Fruit fly (Drosophila melanogaster): ENCODE measurements around the gene Nsf2.
A peak's percentile ranks its signal among the peaks of the same experiment; 100 is the strongest.

Nsf2 gene

DNA sequence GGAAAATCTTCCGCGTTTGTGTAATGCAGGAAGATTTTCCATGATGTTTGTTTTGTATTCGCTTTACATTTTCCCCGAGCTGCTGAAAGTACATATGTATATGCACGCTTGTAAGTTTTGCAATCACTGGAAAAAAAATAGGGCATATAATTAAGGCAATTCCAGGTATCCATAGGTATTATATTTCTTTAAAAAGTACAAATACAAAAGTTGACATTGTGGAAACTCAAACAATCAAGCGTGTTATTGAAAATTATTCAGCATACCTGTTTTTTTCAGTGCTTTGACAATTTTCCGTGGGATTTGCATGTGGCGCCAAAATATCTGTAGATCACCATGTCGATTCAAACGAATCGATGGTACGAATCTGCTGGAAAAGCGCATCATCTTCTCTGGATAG is 6.7 kb downstream of the Nsf2 start:
- TF ChIP-seq CG8478 (optimal IDR thresholded peaks at IDR 0.05), result no peak
- TF ChIP-seq EcR (GFP tag; optimal IDR thresholded peaks at IDR 0.05), result no peak
- TF ChIP-seq usp (GFP tag; optimal IDR thresholded peaks at IDR 0.05), result no peak
- TF ChIP-seq psq (optimal IDR thresholded peaks at IDR 0.05), result no peak
- no peak for TF ChIP-seq Dll (optimal IDR thresholded peaks at IDR 0.05)
- TF ChIP-seq pan (optimal IDR thresholded peaks at IDR 0.05), result no peak

DNA sequence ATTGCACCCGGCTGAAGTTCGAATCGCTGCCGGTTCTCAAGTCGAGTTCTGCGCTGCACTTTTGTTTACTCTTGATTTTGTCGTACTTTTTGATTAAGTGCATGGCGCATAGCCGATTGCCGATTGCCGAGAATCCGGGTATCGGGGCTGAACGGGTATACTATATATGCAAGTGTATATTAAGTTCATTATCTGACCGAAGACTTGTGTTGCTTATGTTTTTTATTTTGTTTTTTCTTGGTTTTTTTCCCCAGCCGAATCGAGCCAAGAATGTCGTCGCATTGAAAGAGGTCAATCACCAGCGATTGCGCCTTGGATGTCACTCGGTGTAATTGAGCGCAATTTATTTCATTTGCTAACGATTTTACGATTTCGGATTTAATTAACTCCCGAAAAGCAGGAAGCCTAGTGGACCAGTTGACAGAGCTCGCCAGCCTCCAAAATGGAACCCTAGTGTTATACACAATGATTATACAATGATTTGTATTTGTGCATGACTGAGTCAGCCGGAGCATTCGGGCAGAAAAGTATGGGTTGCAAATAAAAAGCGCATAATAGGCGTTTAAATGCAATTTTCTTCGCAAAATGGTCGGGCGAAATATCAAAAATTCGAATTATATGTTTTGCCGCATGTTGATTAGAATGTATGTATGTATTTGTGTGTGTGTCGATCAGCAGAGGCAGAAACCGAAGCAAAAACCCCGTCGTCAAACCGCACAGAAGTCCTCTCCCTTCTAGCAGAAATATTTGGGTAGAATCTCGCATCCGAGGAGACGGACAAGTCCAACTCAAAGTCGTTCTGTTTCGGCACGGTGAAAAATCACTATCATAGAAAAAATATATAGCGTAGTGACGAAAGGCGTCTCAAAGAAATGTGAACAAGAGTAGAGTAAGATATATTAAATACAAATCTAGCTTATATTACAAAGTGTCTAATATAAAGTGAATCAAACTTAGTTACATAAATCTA is 9.6 kb downstream of the Nsf2 start, which contains the start of gene Mst87F:
Mst87F (minus strand) TSS at position 56 of the 970 bp plus-strand sequence.
- no peak for TF ChIP-seq pan (optimal IDR thresholded peaks at IDR 0.05)
- peak in 1 of 2 experiments; percentile 4 for TF ChIP-seq EcR (GFP tag; optimal IDR thresholded peaks at IDR 0.05)
- TF ChIP-seq Dll (optimal IDR thresholded peaks at IDR 0.05), result no peak

DNA sequence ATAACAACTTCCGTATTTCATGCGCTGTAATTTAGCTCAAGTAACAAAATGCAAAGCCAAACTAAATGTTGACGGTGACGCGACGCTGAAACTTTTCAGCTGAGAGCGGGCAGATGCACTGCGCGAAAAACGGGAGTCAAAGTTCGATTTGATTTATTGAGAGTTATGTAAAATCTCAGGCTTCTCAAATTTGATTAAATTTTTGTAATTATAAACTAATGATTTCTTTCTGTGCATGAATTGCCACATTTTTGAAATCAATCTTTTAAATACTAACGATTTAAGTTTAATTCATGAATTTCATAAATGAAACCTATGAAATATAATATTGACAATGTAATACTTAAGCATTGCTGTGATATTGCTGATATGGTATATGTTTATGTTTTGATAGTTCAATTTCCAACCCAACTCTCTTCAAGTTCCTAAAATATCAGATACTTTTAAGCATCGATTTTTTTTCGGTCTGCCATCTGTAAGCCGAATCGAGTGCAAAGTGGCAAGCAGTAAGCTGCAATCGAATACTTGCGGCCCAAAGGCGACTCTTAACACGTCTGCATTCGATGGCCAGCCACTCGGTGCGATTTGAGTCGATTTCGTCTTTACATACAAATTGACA is 15.1 kb downstream of the Nsf2 start:
- TF ChIP-seq EcR (GFP tag; optimal IDR thresholded peaks at IDR 0.05) (no peak), psq (optimal IDR thresholded peaks at IDR 0.05) (no peak), CG8478 (optimal IDR thresholded peaks at IDR 0.05) (no peak), Dll (optimal IDR thresholded peaks at IDR 0.05) (no peak), pan (optimal IDR thresholded peaks at IDR 0.05) (no peak), usp (GFP tag; optimal IDR thresholded peaks at IDR 0.05) (no peak)

DNA sequence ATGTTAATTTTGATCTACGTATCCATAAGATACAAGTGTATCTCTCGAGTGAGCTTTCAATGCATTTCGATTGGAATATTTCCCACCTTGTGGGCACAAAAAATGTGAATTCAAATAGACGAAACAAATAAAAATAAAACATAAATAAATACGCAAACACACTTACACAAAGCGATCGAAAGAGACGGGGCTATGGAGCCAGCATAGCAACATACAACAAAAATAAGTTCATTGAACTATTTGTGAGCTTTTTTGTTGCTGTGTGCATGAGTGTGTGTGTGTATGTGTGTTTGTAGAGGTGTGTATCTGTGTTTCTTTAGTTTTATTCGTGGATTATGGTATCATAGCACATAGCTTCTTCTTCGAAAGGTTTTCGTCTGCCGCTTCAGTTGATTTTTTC is 17.3 kb downstream of the Nsf2 start:
- TF ChIP-seq CG8478 (optimal IDR thresholded peaks at IDR 0.05) (no peak), EcR (GFP tag; optimal IDR thresholded peaks at IDR 0.05) (peak in 1 of 2 experiments; percentile 10)

DNA sequence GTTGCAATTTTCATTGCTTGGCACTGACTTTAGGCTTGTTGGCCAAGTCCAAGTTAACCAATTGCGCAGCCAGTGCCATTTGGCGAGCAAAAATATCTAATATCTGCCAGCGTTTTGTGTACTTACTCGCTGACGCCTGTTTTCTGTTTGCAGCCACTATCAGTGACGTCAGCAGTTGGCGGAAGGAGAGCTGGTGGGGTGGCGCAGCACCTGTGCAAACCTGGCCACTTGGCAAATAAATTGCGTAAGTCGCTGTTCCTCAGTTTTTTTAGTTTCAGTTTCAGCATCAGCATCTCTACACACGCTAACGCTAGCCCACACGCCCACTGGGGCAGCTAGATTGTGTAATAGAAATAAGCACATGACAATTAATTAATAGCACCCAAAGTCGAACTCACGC is 18.8 kb downstream of the Nsf2 start:
- no peak for TF ChIP-seq Dll (optimal IDR thresholded peaks at IDR 0.05)
- no peak for TF ChIP-seq pan (optimal IDR thresholded peaks at IDR 0.05)
- TF ChIP-seq usp (GFP tag; optimal IDR thresholded peaks at IDR 0.05), result no peak
- no peak for TF ChIP-seq EcR (GFP tag; optimal IDR thresholded peaks at IDR 0.05)
- no peak for TF ChIP-seq CG8478 (optimal IDR thresholded peaks at IDR 0.05)
- no peak for TF ChIP-seq psq (optimal IDR thresholded peaks at IDR 0.05)

DNA sequence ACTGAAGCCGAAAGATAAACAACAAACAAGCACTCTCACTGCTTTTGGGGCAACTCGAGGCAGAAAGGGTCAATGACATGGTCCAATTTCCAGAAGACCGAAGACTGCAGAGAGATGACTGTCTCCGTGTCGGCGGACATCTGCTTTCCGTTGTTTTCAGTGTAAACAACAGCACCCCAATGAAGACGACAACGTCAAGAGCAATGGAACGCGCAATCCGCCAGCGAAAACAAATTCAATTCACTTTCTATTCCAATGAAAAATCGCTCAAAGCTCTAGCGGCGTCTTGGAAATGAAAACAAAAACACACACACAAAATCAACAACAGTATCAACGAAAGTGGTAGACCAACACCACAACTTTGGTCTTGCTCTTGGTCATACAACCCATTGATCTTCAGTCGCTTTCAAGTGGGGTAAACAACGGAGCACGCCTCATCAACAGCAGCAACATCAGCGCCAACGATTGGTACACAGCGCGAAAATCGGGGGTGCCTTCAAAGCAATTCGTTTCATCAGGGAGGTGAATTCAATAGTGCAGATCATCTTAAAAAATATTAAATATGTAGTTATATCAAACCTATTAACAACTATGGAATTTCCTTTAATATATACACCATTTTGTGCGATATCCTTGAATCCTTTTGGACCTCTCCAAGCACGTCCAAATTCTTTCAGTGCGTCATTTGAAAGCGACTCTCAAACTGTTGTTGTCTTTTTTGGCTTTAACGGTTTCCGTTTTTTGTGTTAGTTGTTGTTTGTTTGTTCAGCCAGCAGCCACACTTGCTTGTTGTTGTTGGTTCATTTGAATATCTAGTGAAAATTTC is 20.1 kb downstream of the Nsf2 start:
- TF ChIP-seq EcR (GFP tag; optimal IDR thresholded peaks at IDR 0.05) (peak in 1 of 2 experiments; percentile 28), CG8478 (optimal IDR thresholded peaks at IDR 0.05) (no peak), Dll (optimal IDR thresholded peaks at IDR 0.05) (no peak), psq (optimal IDR thresholded peaks at IDR 0.05) (no peak)

DNA sequence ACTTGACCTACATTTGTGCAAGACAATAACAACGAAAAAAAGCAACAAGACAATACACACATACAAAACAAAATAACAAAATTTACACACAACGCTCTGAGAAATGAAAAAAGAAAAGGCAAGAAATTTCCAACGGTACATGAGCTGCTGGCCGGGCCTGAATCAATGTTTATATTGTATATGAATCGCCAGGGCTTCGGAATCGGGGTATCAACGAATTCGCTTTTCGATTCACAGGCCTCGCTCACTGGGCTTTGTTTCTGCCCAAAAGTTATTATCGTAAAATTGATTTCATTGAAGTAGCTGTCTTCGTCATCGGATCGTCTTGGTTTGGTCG is 21.4 kb downstream of the Nsf2 start:
- TF ChIP-seq EcR (GFP tag; optimal IDR thresholded peaks at IDR 0.05) (no peak), CG8478 (optimal IDR thresholded peaks at IDR 0.05) (no peak), Dll (optimal IDR thresholded peaks at IDR 0.05) (no peak), usp (GFP tag; optimal IDR thresholded peaks at IDR 0.05) (no peak), psq (optimal IDR thresholded peaks at IDR 0.05) (no peak), pan (optimal IDR thresholded peaks at IDR 0.05) (no peak)

DNA sequence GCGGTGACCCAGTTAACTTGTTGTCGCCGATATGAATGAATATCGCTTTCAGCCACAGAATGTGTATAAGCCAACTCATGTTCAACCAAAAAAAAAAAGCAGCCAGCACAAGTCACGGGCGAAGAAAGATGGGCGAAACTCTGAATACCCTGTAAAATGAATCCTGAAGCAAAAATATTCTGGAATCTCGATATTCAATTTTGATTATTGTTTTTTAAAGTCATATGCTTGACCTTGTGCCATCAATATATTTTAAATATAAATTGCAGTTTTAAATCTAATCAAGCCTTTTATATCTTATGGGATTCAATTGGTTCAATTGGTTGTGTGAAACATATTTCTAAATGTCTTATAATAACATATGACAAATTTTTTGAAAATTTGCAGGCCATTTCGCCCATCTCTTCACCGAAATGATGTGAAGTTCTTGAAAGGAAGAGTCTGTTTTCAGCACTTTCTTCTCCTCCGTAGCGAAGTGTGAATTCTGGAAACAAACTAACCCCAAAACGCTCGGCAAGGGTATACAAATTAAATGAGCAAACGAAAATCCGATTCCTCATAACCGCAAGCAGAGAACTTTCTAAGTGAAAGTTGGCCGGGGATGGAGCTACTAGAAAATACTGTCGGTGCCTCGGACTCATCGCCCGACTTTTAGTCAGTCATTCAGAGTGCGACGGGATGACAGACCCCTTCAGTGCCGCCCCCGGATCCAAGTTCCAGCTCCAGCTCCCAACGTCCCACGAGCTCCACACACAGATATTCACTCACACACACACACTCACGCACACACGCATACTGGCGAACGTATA is 22.0 kb downstream of the Nsf2 start:
- TF ChIP-seq EcR (GFP tag; optimal IDR thresholded peaks at IDR 0.05), result no peak
- TF ChIP-seq pan (optimal IDR thresholded peaks at IDR 0.05), result peak; percentile 50
- TF ChIP-seq psq (optimal IDR thresholded peaks at IDR 0.05), result no peak

DNA sequence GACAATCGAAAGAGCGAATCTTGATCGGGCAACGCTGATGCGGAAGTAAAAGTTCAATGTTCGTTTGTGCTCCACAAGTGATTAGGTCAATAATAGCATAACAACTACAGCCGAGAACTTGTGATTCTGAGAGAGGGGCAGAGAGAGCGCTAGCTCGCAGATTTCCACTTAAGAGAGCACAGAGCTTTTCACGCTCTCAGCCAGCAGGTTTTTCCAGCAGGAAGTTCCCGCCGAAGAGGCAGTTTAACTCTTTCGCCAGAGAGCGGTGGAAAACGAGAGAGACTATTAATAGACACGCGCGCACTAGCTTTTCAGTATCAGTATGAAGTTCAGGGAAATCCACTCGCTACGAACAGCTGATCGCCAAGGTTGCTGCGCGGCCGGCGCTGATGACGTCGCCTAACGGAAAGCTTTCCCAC is 22.8 kb downstream of the Nsf2 start:
- peak; percentile 26 for TF ChIP-seq Dll (optimal IDR thresholded peaks at IDR 0.05)
- no peak for TF ChIP-seq pan (optimal IDR thresholded peaks at IDR 0.05)
- no peak for TF ChIP-seq usp (GFP tag; optimal IDR thresholded peaks at IDR 0.05)
- peak in 1 of 2 experiments; percentile 46 for TF ChIP-seq EcR (GFP tag; optimal IDR thresholded peaks at IDR 0.05)
- no peak for TF ChIP-seq CG8478 (optimal IDR thresholded peaks at IDR 0.05)
- TF ChIP-seq psq (optimal IDR thresholded peaks at IDR 0.05), result no peak

DNA sequence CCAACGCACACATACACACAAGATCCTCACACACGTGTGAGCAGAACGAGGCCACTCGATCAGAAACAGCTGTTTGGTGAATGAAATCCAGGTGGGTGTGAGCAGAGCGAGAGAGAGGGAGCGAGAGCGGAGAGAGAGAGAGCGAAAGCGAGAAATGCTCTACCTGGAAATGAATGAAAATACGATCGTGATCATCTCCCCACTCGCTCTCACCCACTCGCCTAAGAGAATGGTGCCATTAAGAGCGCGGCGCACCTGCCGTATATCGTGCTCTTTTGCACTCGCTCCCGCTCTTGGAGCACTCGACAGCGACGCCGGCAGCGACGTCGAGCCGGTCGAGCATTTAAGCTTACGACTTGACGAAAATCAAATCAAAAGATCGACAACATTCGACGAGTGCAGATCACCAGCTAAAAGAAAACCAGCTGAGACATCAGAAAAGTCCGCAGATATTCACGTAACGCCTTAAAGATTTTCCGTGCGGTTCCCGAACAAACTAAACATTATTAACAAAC is 25.0 kb downstream of the Nsf2 start, which contains the start of the genes tal-1A, tal-2A, tal-3A and tal-AA:
tal-1A (plus strand) TSS at position 374 of the 515 bp plus-strand sequence.
tal-2A (plus strand) TSS at position 374 of the 515 bp plus-strand sequence.
tal-3A (plus strand) TSS at position 374 of the 515 bp plus-strand sequence.
tal-AA (plus strand) TSS at position 374 of the 515 bp plus-strand sequence.
- no peak for TF ChIP-seq usp (GFP tag; optimal IDR thresholded peaks at IDR 0.05)
- peak in 1 of 2 experiments; percentile 20 for TF ChIP-seq EcR (GFP tag; optimal IDR thresholded peaks at IDR 0.05)
- peak; percentile 94 for TF ChIP-seq Dll (optimal IDR thresholded peaks at IDR 0.05)
- TF ChIP-seq CG8478 (optimal IDR thresholded peaks at IDR 0.05), result peak; percentile 11

DNA sequence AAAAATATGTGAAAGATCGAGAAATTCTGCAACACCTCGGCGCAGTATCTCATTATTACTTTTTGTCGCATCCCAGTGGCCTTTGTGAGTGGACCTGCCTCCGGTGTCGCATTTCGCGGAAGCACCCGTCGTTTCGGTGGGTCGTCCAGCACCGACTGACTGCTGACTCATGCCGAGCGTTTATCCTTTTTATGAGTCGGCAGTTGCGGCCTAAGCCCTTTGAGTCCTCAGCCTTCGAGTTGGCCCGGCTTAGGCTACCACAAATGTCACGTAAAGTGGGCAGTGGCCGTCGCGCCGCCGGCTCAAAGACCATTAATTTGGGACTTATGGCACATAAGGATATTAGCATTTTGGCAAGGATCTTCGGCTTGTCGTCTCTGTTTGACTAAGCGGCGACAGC is 26.1 kb downstream of the Nsf2 start:
- TF ChIP-seq usp (GFP tag; optimal IDR thresholded peaks at IDR 0.05), result no peak
- no peak for TF ChIP-seq psq (optimal IDR thresholded peaks at IDR 0.05)
- no peak for TF ChIP-seq CG8478 (optimal IDR thresholded peaks at IDR 0.05)

Data from whole organism.